ENCODE assay signal across 4 fruit fly cellular contexts in genomic region chrX:1907727-1908264, dm6.
TF ChIP-seq lines count a peak whose summit lies in the region.

TSS of gene mip130 (plus strand) at chrX:1908239.

TF ChIP-seq in whole organism, adult, 20 proteins besides CTCF, POLR2A, EP300 and RAD21 (continued from another document):
- TF ChIP-seq ovo (GFP tag; optimal IDR thresholded peaks at IDR 0.05; lab: Kevin White, UChicago) (peak; percentile 46), pad (GFP tag; optimal IDR thresholded peaks at IDR 0.05; lab: Kevin White, UChicago) (peak; percentile 46)

TF ChIP-seq in whole organism, embryonic, 481 proteins besides CTCF, POLR2A, EP300 and RAD21 (continued from another document and continues in another):
- TF ChIP-seq CG6791 (GFP tag; IDR thresholded peaks at IDR 0.05; lab: Robert Waterston, UW; ENCODE audit: partially characterized antibody) (peak; percentile 73), Sry-δ (GFP tag; optimal IDR thresholded peaks at IDR 0.05; lab: Kevin White, UChicago) (peak; percentile 89), CG12744 (GFP tag; optimal IDR thresholded peaks at IDR 0.05; lab: Kevin White, UChicago) (no peak), ssp (GFP tag; IDR thresholded peaks at IDR 0.05; lab: Robert Waterston, UW) (peak; percentile 42; the same call in 1 of the 2 replicates), sens (GFP tag; lab: Kevin White, UChicago) (peak; percentile 88), Fer3 (tag; optimal IDR thresholded peaks at IDR 0.05; lab: Kevin White, UChicago) (peak; percentile 13), CG17359 (tag; optimal IDR thresholded peaks at IDR 0.05; lab: Kevin White, UChicago) (peak; percentile 55), esg (GFP tag; conservative IDR thresholded peaks at IDR 0.05; lab: Robert Waterston, UW) (peak; percentile 50), pzg (GFP tag; optimal IDR thresholded peaks at IDR 0.05; lab: Kevin White, UChicago) (peak; percentile 51), CG17186 (GFP tag; optimal IDR thresholded peaks at IDR 0.05; lab: Kevin White, UChicago) (peak; percentile 7), Taf1 (GFP tag; IDR thresholded peaks at IDR 0.05; lab: Robert Waterston, UW) (no peak), CG4820 (GFP tag; optimal IDR thresholded peaks at IDR 0.05; lab: Kevin White, UChicago) (peak; percentile 17), bbx (GFP tag; IDR thresholded peaks at IDR 0.05; lab: Robert Waterston, UW; ENCODE audit: partially characterized antibody) (peak; percentile 53; the same call in 1 of the 2 replicates), pho (GFP tag; optimal IDR thresholded peaks at IDR 0.05; lab: Kevin White, UChicago) (no peak), hb (GFP tag; IDR thresholded peaks at IDR 0.05; lab: Robert Waterston, UW; ENCODE audit: partially characterized antibody) (0 out of 3 replicates have a peak, but pooled peaks have one; percentile 50), Hsf (GFP tag; optimal IDR thresholded peaks at IDR 0.05; lab: Kevin White, UChicago) (peak; percentile 9), CG9437 (GFP tag; optimal IDR thresholded peaks at IDR 0.05; lab: Kevin White, UChicago) (peak; percentile 9), CG32772 (GFP tag; IDR thresholded peaks at IDR 0.05; lab: Robert Waterston, UW) (peak; percentile 5; the same call in 1 of the 2 replicates), Fer1 (GFP tag; optimal IDR thresholded peaks at IDR 0.05; lab: Kevin White, UChicago) (peak; percentile 63), rib (GFP tag; IDR thresholded peaks at IDR 0.05; lab: Robert Waterston, UW) (peak; percentile 36; the same call in 1 of the 2 replicates), HmgZ (tag; optimal IDR thresholded peaks at IDR 0.05; lab: Kevin White, UChicago) (peak; percentile 31), CG15269 (tag; optimal IDR thresholded peaks at IDR 0.05; lab: Kevin White, UChicago) (peak; percentile 58), CG3065 (GFP tag; optimal IDR thresholded peaks at IDR 0.05; lab: Kevin White, UChicago) (no peak), Poxn (GFP tag; IDR thresholded peaks at IDR 0.05; lab: Robert Waterston, UW) (no peak), Camta (GFP tag; optimal IDR thresholded peaks at IDR 0.05; lab: Kevin White, UChicago) (peak; percentile 54), CG3281 (GFP tag; optimal IDR thresholded peaks at IDR 0.05; lab: Kevin White, UChicago) (peak; percentile 41), CG18619 (GFP tag; optimal IDR thresholded peaks at IDR 0.05; lab: Kevin White, UChicago) (peak; percentile 53), Fer2 (tag; optimal IDR thresholded peaks at IDR 0.05; lab: Kevin White, UChicago) (no peak), CG11456 (GFP tag; IDR thresholded peaks at IDR 0.05; lab: Robert Waterston, UW) (peak; percentile 54; the same call in 1 of the 3 replicates), zfh1 (GFP tag; IDR thresholded peaks at IDR 0.05; lab: Robert Waterston, UW) (0 out of 3 replicates have a peak, but pooled peaks have one; percentile 37), gcm (GFP tag; optimal IDR thresholded peaks at IDR 0.05; lab: Kevin White, UChicago) (peak; percentile 22), CG10274 (GFP tag; optimal IDR thresholded peaks at IDR 0.05; lab: Kevin White, UChicago) (peak; percentile 99), CG8478 (optimal IDR thresholded peaks at IDR 0.05; lab: Kevin White, UChicago) (no peak), D19A (tag; optimal IDR thresholded peaks at IDR 0.05; lab: Kevin White, UChicago) (peak; percentile 91), sd (tag; optimal IDR thresholded peaks at IDR 0.05; lab: Kevin White, UChicago) (peak; percentile 40), vvl (GFP tag; IDR thresholded peaks at IDR 0.05; lab: Robert Waterston, UW) (peak; percentile 19), nerfin-2 (GFP tag; IDR thresholded peaks at IDR 0.05; lab: Robert Waterston, UW; ENCODE audit: partially characterized antibody) (no peak), CG4404 (GFP tag; IDR thresholded peaks at IDR 0.05; lab: Robert Waterston, UW) (peak; percentile 8; the same call in 1 of the 2 replicates), E2f1 (GFP tag; IDR thresholded peaks at IDR 0.05; lab: Robert Waterston, UW) (peak; percentile 40; the same call in 1 of the 2 replicates), hbn (GFP tag; IDR thresholded peaks at IDR 0.05; lab: Robert Waterston, UW; ENCODE audit: partially characterized antibody) (peak; percentile 71)

TF ChIP-seq in whole organism, prepupa, 60 proteins besides CTCF, POLR2A, EP300 and RAD21 (continued from another document):
- TF ChIP-seq CG6854 (GFP tag; optimal IDR thresholded peaks at IDR 0.05; lab: Kevin White, UChicago): peak; percentile 27
- no peak for TF ChIP-seq Eip93F (GFP tag; optimal IDR thresholded peaks at IDR 0.05; lab: Kevin White, UChicago)
- TF ChIP-seq CG6276 (GFP tag; optimal IDR thresholded peaks at IDR 0.05; lab: Kevin White, UChicago): peak; percentile 45
- TF ChIP-seq salr (GFP tag; optimal IDR thresholded peaks at IDR 0.05; lab: Kevin White, UChicago): no peak
- TF ChIP-seq achi (GFP tag; optimal IDR thresholded peaks at IDR 0.05; lab: Kevin White, UChicago): peak; percentile 58
- TF ChIP-seq Eip78C (GFP tag; lab: Kevin White, UChicago): peak; percentile 89
- peak; percentile 24 for TF ChIP-seq CG16779 (tag; optimal IDR thresholded peaks at IDR 0.05; lab: Kevin White, UChicago)
- peak; percentile 82 for TF ChIP-seq Met (GFP tag; optimal IDR thresholded peaks at IDR 0.05; lab: Kevin White, UChicago)
- TF ChIP-seq CG10669 (GFP tag; optimal IDR thresholded peaks at IDR 0.05; lab: Kevin White, UChicago): peak; percentile 61
- peak; percentile 27; the same call in 1 of the 3 replicates for TF ChIP-seq CG6163 (GFP tag; IDR thresholded peaks at IDR 0.05; lab: Robert Waterston, UW)
- peak; percentile 43 for TF ChIP-seq CG11902 (GFP tag; optimal IDR thresholded peaks at IDR 0.05; lab: Kevin White, UChicago)
- no peak for TF ChIP-seq fkh (GFP tag; optimal IDR thresholded peaks at IDR 0.05; lab: Kevin White, UChicago)
- TF ChIP-seq Sox15 (GFP tag; optimal IDR thresholded peaks at IDR 0.05; lab: Kevin White, UChicago): peak; percentile 27
- peak; percentile 34 for TF ChIP-seq spab (GFP tag; optimal IDR thresholded peaks at IDR 0.05; lab: Kevin White, UChicago)
- TF ChIP-seq eg (GFP tag; IDR thresholded peaks at IDR 0.05; lab: Robert Waterston, UW): 0 out of 3 replicates have a peak, but pooled peaks have one; percentile 41
- peak; percentile 27 to 60 for TF ChIP-seq ss (GFP tag; optimal IDR thresholded peaks at IDR 0.05; lab: Kevin White, UChicago)
- peak; percentile 51 for TF ChIP-seq Sox102F (GFP tag; optimal IDR thresholded peaks at IDR 0.05; lab: Kevin White, UChicago)
- TF ChIP-seq Ets21C (GFP tag; optimal IDR thresholded peaks at IDR 0.05; lab: Kevin White, UChicago): no peak
- peak; percentile 13 for TF ChIP-seq CG31627 (GFP tag; optimal IDR thresholded peaks at IDR 0.05; lab: Kevin White, UChicago)
- TF ChIP-seq Lpt (GFP tag; optimal IDR thresholded peaks at IDR 0.05; lab: Kevin White, UChicago): no peak
- peak; percentile 43 for TF ChIP-seq lz (GFP tag; optimal IDR thresholded peaks at IDR 0.05; lab: Kevin White, UChicago)
- TF ChIP-seq CG15336 (GFP tag; IDR thresholded peaks at IDR 0.05; lab: Robert Waterston, UW): peak; percentile 69
- peak; percentile 65 for TF ChIP-seq cyc (GFP tag; optimal IDR thresholded peaks at IDR 0.05; lab: Kevin White, UChicago)
- peak; percentile 63 for TF ChIP-seq CG34406 (GFP tag; optimal IDR thresholded peaks at IDR 0.05; lab: Kevin White, UChicago)
- TF ChIP-seq dac (GFP tag; optimal IDR thresholded peaks at IDR 0.05; lab: Kevin White, UChicago): peak; percentile 5
- peak; percentile 60 for TF ChIP-seq CG3032 (tag; optimal IDR thresholded peaks at IDR 0.05; lab: Kevin White, UChicago)
- peak; percentile 58 for TF ChIP-seq esn (GFP tag; optimal IDR thresholded peaks at IDR 0.05; lab: Kevin White, UChicago)
- peak; percentile 40 for TF ChIP-seq vri (GFP tag; optimal IDR thresholded peaks at IDR 0.05; lab: Kevin White, UChicago)
- TF ChIP-seq Hr4 (GFP tag; optimal IDR thresholded peaks at IDR 0.05; lab: Kevin White, UChicago): peak; percentile 64
- peak; percentile 60 for TF ChIP-seq CG3919 (GFP tag; optimal IDR thresholded peaks at IDR 0.05; lab: Kevin White, UChicago)
- peak; percentile 36 for TF ChIP-seq CG6808 (GFP tag; optimal IDR thresholded peaks at IDR 0.05; lab: Kevin White, UChicago)
- peak; percentile 51 for TF ChIP-seq CG7368 (GFP tag; optimal IDR thresholded peaks at IDR 0.05; lab: Kevin White, UChicago)
- TF ChIP-seq Eip75B (GFP tag; optimal IDR thresholded peaks at IDR 0.05; lab: Kevin White, UChicago): peak; percentile 56
- TF ChIP-seq Blimp-1 (GFP tag; optimal IDR thresholded peaks at IDR 0.05; lab: Kevin White, UChicago): no peak
- peak; percentile 25 for TF ChIP-seq net (GFP tag; optimal IDR thresholded peaks at IDR 0.05; lab: Kevin White, UChicago)
- peak; percentile 47; the same call in 2 of the 3 replicates for TF ChIP-seq CG8119 (GFP tag; IDR thresholded peaks at IDR 0.05; lab: Robert Waterston, UW)
- peak; percentile 47 for TF ChIP-seq OdsH (GFP tag; optimal IDR thresholded peaks at IDR 0.05; lab: Kevin White, UChicago)
- TF ChIP-seq dsx (GFP tag; optimal IDR thresholded peaks at IDR 0.05; lab: Kevin White, UChicago; ENCODE audit: poor library complexity, severe bottlenecking): peak; percentile 17
- peak; percentile 37 for TF ChIP-seq Smox (GFP tag; optimal IDR thresholded peaks at IDR 0.05; lab: Kevin White, UChicago)
- TF ChIP-seq fd59A (GFP tag; optimal IDR thresholded peaks at IDR 0.05; lab: Kevin White, UChicago): no peak

TF ChIP-seq in whole organism, wandering third instar larva, 38 proteins besides CTCF, POLR2A, EP300 and RAD21 (continued from another document):
- TF ChIP-seq OdsH (GFP tag; optimal IDR thresholded peaks at IDR 0.05; lab: Kevin White, UChicago) (peak; percentile 38), fru (GFP tag; optimal IDR thresholded peaks at IDR 0.05; lab: Kevin White, UChicago) (peak; percentile 68), dmrt93B (GFP tag; optimal IDR thresholded peaks at IDR 0.05; lab: Kevin White, UChicago) (peak; percentile 30)
TF ChIP-seq in whole organism, wandering third instar larva: peak in this region for 15.
